Worm (Caenorhabditis elegans) whole organism, late embryonic: ENCODE data around the gene fat-3.

ENCODE experiments used
- ama-1 ChIP-seq: fragments of 150-350 bp; optimal IDR thresholded peaks from 2 replicates; lab custom pipeline; 2014
- sdc-2 ChIP-seq: sonication (generic microtip); optimal IDR thresholded peaks from 2 replicates; lab custom pipeline; 2016; ENCODE audit warnings: missing genotype, missing genetic modification characterization, missing compliant biosample characterization
- unc-42 ChIP-seq: sonication (generic microtip); optimal IDR thresholded peaks from 2 replicates; lab custom pipeline; 2016; ENCODE audit warnings: missing genotype, missing genetic modification characterization, missing compliant biosample characterization

DNA sequence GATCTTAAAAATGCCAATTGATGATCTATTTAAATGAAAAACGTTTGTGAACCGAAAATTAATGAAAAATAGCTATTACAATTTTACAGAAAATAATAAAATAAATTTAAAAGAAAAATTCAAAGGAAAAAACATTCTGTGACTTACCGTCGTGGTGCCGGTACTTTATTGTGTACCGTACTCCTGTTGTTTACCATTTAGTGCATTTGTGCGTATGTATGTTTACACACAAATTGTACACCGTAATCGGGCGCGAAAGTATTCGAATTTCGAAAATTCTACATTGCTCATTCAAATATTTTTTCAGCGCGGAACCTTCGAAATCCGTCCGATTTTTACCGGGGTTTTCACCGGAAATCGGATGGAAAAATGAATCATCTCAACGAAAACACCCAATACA is 24.8 kb upstream of the fat-3 start, which contains the start of gene T13F2.6:
- TF ChIP-seq unc-42 (tag; lab: Kevin White, UChicago) (no peak), ama-1 (lab: Kevin White, UChicago) (no peak), sdc-2 (tag; lab: Kevin White, UChicago) (no peak)
